Worm (Caenorhabditis elegans) whole organism, late embryonic: ENCODE measurements around the gene hpl-2.

Source experiments
- F13H6.1 ChIP-seq: sonication (generic microtip); optimal IDR thresholded peaks from 2 replicates; lab custom pipeline; 2016; ENCODE audit warnings: missing genetic modification characterization, missing compliant biosample characterization
- K02D7.2 ChIP-seq: sonication (generic microtip); optimal IDR thresholded peaks from 2 replicates; lab custom pipeline; 2017; ENCODE audit warnings: mild to moderate bottlenecking, missing genetic modification characterization, missing compliant biosample characterization
- K09A11.1 ChIP-seq: sonication (generic microtip); optimal IDR thresholded peaks from 2 replicates; lab custom pipeline; 2017; ENCODE audit warnings: antibody characterized with exemption, mild to moderate bottlenecking, missing genetic modification characterization, missing compliant biosample characterization; ENCODE audit not compliant: insufficient read depth
- ahr-1 ChIP-seq: sonication (generic microtip); optimal IDR thresholded peaks from 2 replicates; lab custom pipeline; 2016; ENCODE audit warnings: missing genetic modification characterization, missing compliant biosample characterization
- ceh-14 ChIP-seq: sonication (generic microtip); optimal IDR thresholded peaks from 2 replicates; lab custom pipeline; 2016; ENCODE audit warnings: missing genotype, missing genetic modification characterization, missing compliant biosample characterization
- ceh-18 ChIP-seq: sonication (generic microtip); optimal IDR thresholded peaks from 2 replicates; lab custom pipeline; 2016; ENCODE audit warnings: missing genetic modification characterization, missing compliant biosample characterization
- ceh-19 ChIP-seq: fragments of 200-800 bp; sonication (Bioruptor generic); optimal IDR thresholded peaks from 2 replicates; lab custom pipeline; 2018; ENCODE audit warnings: mild to moderate bottlenecking, missing genetic modification characterization, missing compliant biosample characterization
- ceh-2 ChIP-seq: sonication (generic microtip); optimal IDR thresholded peaks from 2 replicates; lab custom pipeline; 2016; ENCODE audit warnings: missing genotype, missing genetic modification characterization, missing compliant biosample characterization
- ceh-22 ChIP-seq: sonication (generic microtip); optimal IDR thresholded peaks from 2 replicates; lab custom pipeline; 2017; ENCODE audit warnings: missing biosample characterization, missing genetic modification characterization
- ceh-24 ChIP-seq: sonication (generic microtip); optimal IDR thresholded peaks from 2 replicates; lab custom pipeline; 2016; ENCODE audit warnings: mild to moderate bottlenecking, missing genetic modification characterization, missing compliant biosample characterization
- ceh-31 ChIP-seq: sonication (generic microtip); optimal IDR thresholded peaks from 2 replicates; lab custom pipeline; 2016; ENCODE audit warnings: missing genetic modification characterization, missing compliant biosample characterization
- ceh-34 ChIP-seq: sonication (generic microtip); optimal IDR thresholded peaks from 2 replicates; lab custom pipeline; 2016; ENCODE audit warnings: mild to moderate bottlenecking, missing genetic modification characterization, missing compliant biosample characterization
- ceh-48 ChIP-seq: sonication (generic microtip); optimal IDR thresholded peaks from 2 replicates; lab custom pipeline; 2016; ENCODE audit warnings: missing genetic modification characterization, inconsistent platforms, missing compliant biosample characterization
- dve-1 ChIP-seq: sonication (generic microtip); optimal IDR thresholded peaks from 2 replicates; lab custom pipeline; 2017; ENCODE audit warnings: antibody characterized with exemption, mild to moderate bottlenecking, missing genetic modification characterization, missing compliant biosample characterization
- elt-2 ChIP-seq: sonication (generic microtip); optimal IDR thresholded peaks from 2 replicates; lab custom pipeline; 2016; ENCODE audit warnings: missing genetic modification reagents, missing genetic modification characterization, missing compliant biosample characterization
- elt-4 ChIP-seq: sonication (generic microtip); optimal IDR thresholded peaks from 2 replicates; lab custom pipeline; 2016; ENCODE audit warnings: missing genetic modification characterization, missing compliant biosample characterization
- ets-4 ChIP-seq: sonication (generic microtip); optimal IDR thresholded peaks from 2 replicates; lab custom pipeline; 2016; ENCODE audit warnings: missing genetic modification characterization, missing compliant biosample characterization
- fkh-6 ChIP-seq: sonication (generic microtip); optimal IDR thresholded peaks from 2 replicates; lab custom pipeline; 2016; ENCODE audit warnings: missing genetic modification characterization, missing compliant biosample characterization
- gmeb-2 ChIP-seq: sonication (generic microtip); optimal IDR thresholded peaks from 2 replicates; lab custom pipeline; 2016; ENCODE audit warnings: missing genetic modification characterization, inconsistent platforms, missing compliant biosample characterization
- hlh-13 ChIP-seq: fragments of 200-800 bp; sonication (Bioruptor generic); optimal IDR thresholded peaks from 2 replicates; lab custom pipeline; 2018; ENCODE audit warnings: mild to moderate bottlenecking, missing genetic modification characterization, missing compliant biosample characterization
- hlh-15 ChIP-seq: sonication (generic microtip); optimal IDR thresholded peaks from 2 replicates; lab custom pipeline; 2016; ENCODE audit warnings: missing genetic modification characterization, missing compliant biosample characterization
- hlh-30 ChIP-seq: sonication (generic microtip); optimal IDR thresholded peaks from 2 replicates; lab custom pipeline; 2017; ENCODE audit warnings: antibody characterized with exemption, missing genetic modification characterization, missing compliant biosample characterization; ENCODE audit not compliant: insufficient read depth
- hlh-8 ChIP-seq: sonication (generic microtip); optimal IDR thresholded peaks from 2 replicates; lab custom pipeline; 2016; ENCODE audit warnings: missing genotype, missing genetic modification characterization, missing compliant biosample characterization
- lin-11 ChIP-seq: fragments of 200-800 bp; sonication (Bioruptor generic); optimal IDR thresholded peaks from 2 replicates; lab custom pipeline; 2018; ENCODE audit warnings: mild to moderate bottlenecking, missing genetic modification characterization, missing compliant biosample characterization
- nfya-1 ChIP-seq: sonication (generic microtip); optimal IDR thresholded peaks from 2 replicates; lab custom pipeline; 2017; ENCODE audit warnings: missing genetic modification characterization, mild to moderate bottlenecking, missing compliant biosample characterization, antibody characterized with exemption, moderate library complexity
- npax-4 ChIP-seq: sonication (generic microtip); optimal IDR thresholded peaks from 2 replicates; lab custom pipeline; 2016; ENCODE audit warnings: missing genetic modification characterization, missing compliant biosample characterization
- pag-3 ChIP-seq: sonication (generic microtip); optimal IDR thresholded peaks from 2 replicates; lab custom pipeline; 2016; ENCODE audit warnings: missing compliant biosample characterization, missing genetic modification characterization, borderline replicate concordance
- pha-2 ChIP-seq: sonication (generic microtip); optimal IDR thresholded peaks from 2 replicates; lab custom pipeline; 2017; ENCODE audit warnings: mild to moderate bottlenecking, missing genetic modification characterization, missing compliant biosample characterization
- pha-4 ChIP-seq: fragments of 150-350 bp; optimal IDR thresholded peaks from 2 replicates; lab custom pipeline; 2018; ENCODE audit warnings: missing biosample characterization, missing genetic modification reagents, missing genetic modification characterization
- pros-1 ChIP-seq: fragments of 150-350 bp; optimal IDR thresholded peaks from 2 replicates; lab custom pipeline; 2014; ENCODE audit warnings: missing biosample characterization, missing genetic modification reagents, missing genetic modification characterization
- ref-2 ChIP-seq: sonication (generic microtip); optimal IDR thresholded peaks from 2 replicates; lab custom pipeline; 2016; ENCODE audit warnings: missing genetic modification characterization, missing compliant biosample characterization
- rnt-1 ChIP-seq: sonication (generic microtip); optimal IDR thresholded peaks from 2 replicates; lab custom pipeline; 2016; ENCODE audit warnings: missing genetic modification characterization, missing compliant biosample characterization
- sox-2 ChIP-seq: fragments of 200-800 bp; sonication (Bioruptor generic); IDR thresholded peaks from 2 replicates; pipeline ENCODE4 v1.3.6; 2022; ENCODE audit warnings: missing genetic modification reagents, missing genetic modification characterization, missing compliant biosample characterization
- tbx-2 ChIP-seq: sonication (generic microtip); optimal IDR thresholded peaks from 2 replicates; lab custom pipeline; 2016; ENCODE audit warnings: missing genetic modification characterization, missing compliant biosample characterization
- unc-42 ChIP-seq: sonication (generic microtip); optimal IDR thresholded peaks from 2 replicates; lab custom pipeline; 2016; ENCODE audit warnings: missing genotype, missing genetic modification characterization, missing compliant biosample characterization
- unc-55 ChIP-seq: sonication (generic microtip); optimal IDR thresholded peaks from 2 replicates; lab custom pipeline; 2017; ENCODE audit warnings: missing biosample characterization, missing genetic modification reagents, missing genetic modification characterization
- unc-86 ChIP-seq: sonication (generic microtip); optimal IDR thresholded peaks from 2 replicates; lab custom pipeline; 2016; ENCODE audit warnings: missing genetic modification characterization, missing compliant biosample characterization
- ztf-16 ChIP-seq: sonication (generic microtip); optimal IDR thresholded peaks from 2 replicates; lab custom pipeline; 2017; ENCODE audit warnings: missing genetic modification characterization, missing compliant biosample characterization

hpl-2 gene

ce11 chrIII:10733300-10733699, 22.0 kb downstream of the hpl-2 start:
- no peak for TF ChIP-seq ahr-1
- TF ChIP-seq gmeb-2: no peak
- no peak for TF ChIP-seq unc-86
- TF ChIP-seq pha-2 (tag; lab: Kevin White, UChicago): no peak
- no peak for TF ChIP-seq ceh-22
- no peak for TF ChIP-seq pha-4 (tag; lab: Kevin White, UChicago)
- TF ChIP-seq hlh-30 (tag; lab: Kevin White, UChicago): no peak
- TF ChIP-seq ets-4 (tag; lab: Kevin White, UChicago): no peak
- TF ChIP-seq dve-1 (tag; lab: Kevin White, UChicago): no peak
- TF ChIP-seq K09A11.1: no peak
- no peak for TF ChIP-seq ref-2 (tag; lab: Kevin White, UChicago)
- no peak for TF ChIP-seq ceh-24
- no peak for TF ChIP-seq lin-11 (tag; lab: Kevin White, UChicago)
- TF ChIP-seq elt-4 (tag; lab: Kevin White, UChicago): no peak

ce11 chrIII:10730510-10730909, 24.8 kb downstream of the hpl-2 start, which contains the start of gene tat-3:
Gene tat-3, minus strand, starts transcription at chrIII:10730705.
- TF ChIP-seq unc-42 (tag; lab: Kevin White, UChicago) (no peak), ceh-24 (no peak), lin-11 (tag; lab: Kevin White, UChicago) (no peak)

- TF ChIP-seq ceh-48 (tag; lab: Kevin White, UChicago) (no peak), unc-55 (GFP tag; lab: Kevin White, UChicago) (no peak), dve-1 (tag; lab: Kevin White, UChicago) (no peak), ceh-18 (tag; lab: Kevin White, UChicago) (no peak), hlh-15 (tag; lab: Kevin White, UChicago) (no peak), hlh-8 (no peak), ztf-16 (no peak), K09A11.1 (no peak), hlh-13 (GFP tag; lab: Kevin White, UChicago) (no peak), fkh-6 (tag; lab: Kevin White, UChicago) (no peak)
Observed at ce11 chrIII:10721056-10721455, 34.3 kb downstream of the hpl-2 start.

ce11 chrIII:10720170-10720569, 35.2 kb downstream of the hpl-2 start:
- peak; percentile 48 for TF ChIP-seq ref-2 (tag; lab: Kevin White, UChicago)
- peak; percentile 99 for TF ChIP-seq nfya-1 (tag; lab: Kevin White, UChicago)
- TF ChIP-seq unc-42 (tag; lab: Kevin White, UChicago): peak; percentile 50
- peak; percentile 90 for TF ChIP-seq unc-55 (GFP tag; lab: Kevin White, UChicago)
- TF ChIP-seq hlh-30 (tag; lab: Kevin White, UChicago): peak; percentile 82
- TF ChIP-seq pros-1 (tag; lab: Kevin White, UChicago): peak; percentile 20
- peak; percentile 32 for TF ChIP-seq F13H6.1 (tag; lab: Kevin White, UChicago)
- peak; percentile 45 for TF ChIP-seq ceh-2 (tag; lab: Kevin White, UChicago)
- TF ChIP-seq ceh-48 (tag; lab: Kevin White, UChicago): peak; percentile 87
- TF ChIP-seq elt-4 (tag; lab: Kevin White, UChicago): no peak
- TF ChIP-seq K02D7.2 (tag; lab: Kevin White, UChicago): no peak
- TF ChIP-seq rnt-1 (tag; lab: Kevin White, UChicago): peak; percentile 70
- peak; percentile 60 for TF ChIP-seq ceh-34 (tag; lab: Kevin White, UChicago)
- no peak for TF ChIP-seq hlh-8
- no peak for TF ChIP-seq npax-4 (tag; lab: Kevin White, UChicago)
- peak; percentile 29 for TF ChIP-seq K09A11.1
- peak; percentile 85 for TF ChIP-seq ceh-31 (tag; lab: Kevin White, UChicago)
- peak; percentile 17; the same call in 1 of the 2 replicates for TF ChIP-seq sox-2
- TF ChIP-seq ceh-18 (tag; lab: Kevin White, UChicago): peak; percentile 68
- TF ChIP-seq elt-2 (tag; lab: Kevin White, UChicago): peak; percentile 41
- TF ChIP-seq ceh-14 (tag; lab: Kevin White, UChicago): peak; percentile 49
- TF ChIP-seq tbx-2 (tag; lab: Kevin White, UChicago): peak; percentile 67
- TF ChIP-seq ceh-19 (GFP tag; lab: Kevin White, UChicago): peak; percentile 24
- TF ChIP-seq pag-3 (tag; lab: Kevin White, UChicago): no peak
